Worm (Caenorhabditis elegans) whole organism, mixed stage, embryonic: ENCODE data around the gene gbb-2.

Source experiments
- M03D4.4 ChIP-seq: sonication (generic microtip); optimal IDR thresholded peaks from 2 replicates; lab custom pipeline; 2017; ENCODE audit warnings: mild to moderate bottlenecking, missing genetic modification characterization, missing compliant biosample characterization
- ceh-83 ChIP-seq: fragments of 200-800 bp; sonication (Bioruptor generic); optimal IDR thresholded peaks from 2 replicates; lab custom pipeline; 2018; ENCODE audit warnings: mild to moderate bottlenecking, missing genetic modification characterization, missing compliant biosample characterization
- ces-1 ChIP-seq: fragments of 150-350 bp; optimal IDR thresholded peaks from 2 replicates; lab custom pipeline; 2014; ENCODE audit warnings: missing biosample characterization, missing genetic modification reagents, missing genetic modification characterization
- cnd-1 ChIP-seq: fragments of 200-800 bp; sonication (Bioruptor generic); optimal IDR thresholded peaks from 2 replicates; lab custom pipeline; 2018; ENCODE audit warnings: mild to moderate bottlenecking, missing genetic modification characterization, missing compliant biosample characterization
- drap-1 ChIP-seq: fragments of 200-800 bp; sonication (Bioruptor generic); optimal IDR thresholded peaks from 3 replicates; lab custom pipeline; 2018; ENCODE audit warnings: mild to moderate bottlenecking, missing genetic modification characterization, missing compliant biosample characterization
- elt-1 ChIP-seq: sonication (generic microtip); optimal IDR thresholded peaks from 2 replicates; lab custom pipeline; 2017; ENCODE audit warnings: missing genetic modification characterization, mild to moderate bottlenecking, missing compliant biosample characterization, antibody characterized with exemption, moderate library complexity, borderline replicate concordance; ENCODE audit not compliant: insufficient read depth
- elt-3 ChIP-seq: fragments of 150-350 bp; optimal IDR thresholded peaks from 2 replicates; lab custom pipeline; 2014; ENCODE audit warnings: missing biosample characterization, missing genetic modification characterization
- flh-1 ChIP-seq: fragments of 200-800 bp; sonication (Bioruptor generic); optimal IDR thresholded peaks from 2 replicates; lab custom pipeline; 2018; ENCODE audit warnings: mild to moderate bottlenecking, missing genetic modification characterization, moderate library complexity, missing compliant biosample characterization
- ham-2 ChIP-seq: fragments of 200-800 bp; sonication (Bioruptor generic); optimal IDR thresholded peaks from 2 replicates; lab custom pipeline; 2018; ENCODE audit warnings: mild to moderate bottlenecking, missing genetic modification characterization, missing compliant biosample characterization
- hlh-1 ChIP-seq: fragments of 150-350 bp; optimal IDR thresholded peaks from 2 replicates; lab custom pipeline; 2014; ENCODE audit warnings: missing biosample characterization, missing genetic modification reagents, missing genetic modification characterization
- lin-13 ChIP-seq: fragments of 150-350 bp; optimal IDR thresholded peaks from 2 replicates; lab custom pipeline; 2014; ENCODE audit warnings: missing biosample characterization, missing genetic modification characterization
- lsy-2 ChIP-seq: fragments of 150-350 bp; optimal IDR thresholded peaks from 2 replicates; lab custom pipeline; 2014; ENCODE audit warnings: missing biosample characterization, missing genetic modification characterization
- mab-5 ChIP-seq: fragments of 150-350 bp; optimal IDR thresholded peaks from 2 replicates; lab custom pipeline; 2014; ENCODE audit warnings: missing biosample characterization, missing genetic modification characterization
- mep-1 ChIP-seq: fragments of 150-350 bp; optimal IDR thresholded peaks from 2 replicates; lab custom pipeline; 2017; ENCODE audit warnings: missing biosample characterization, missing genetic modification reagents, missing genetic modification characterization, inconsistent platforms
- nhr-12 ChIP-seq: fragments of 150-350 bp; optimal IDR thresholded peaks from 2 replicates; lab custom pipeline; 2014; ENCODE audit warnings: missing biosample characterization, missing genetic modification characterization
- nhr-237 ChIP-seq: fragments of 150-350 bp; optimal IDR thresholded peaks from 2 replicates; lab custom pipeline; 2014; ENCODE audit warnings: missing biosample characterization, missing genetic modification characterization
- nhr-28 ChIP-seq: fragments of 150-350 bp; optimal IDR thresholded peaks from 2 replicates; lab custom pipeline; 2014; ENCODE audit warnings: missing biosample characterization, missing genetic modification characterization
- nhr-76 ChIP-seq: sonication (generic microtip); optimal IDR thresholded peaks from 2 replicates; lab custom pipeline; 2017; ENCODE audit warnings: missing biosample characterization, missing genetic modification characterization
- pha-4 ChIP-seq: fragments of 150-350 bp; optimal IDR thresholded peaks from 2 replicates; lab custom pipeline; 2018; ENCODE audit warnings: missing biosample characterization, missing genetic modification reagents, missing genetic modification characterization
- sem-2 ChIP-seq: fragments of 200-800 bp; sonication (Bioruptor generic); optimal IDR thresholded peaks from 2 replicates; lab custom pipeline; 2018; ENCODE audit warnings: mild to moderate bottlenecking, missing genetic modification characterization, missing compliant biosample characterization
- snpc-4 ChIP-seq: fragments of 150-350 bp; optimal IDR thresholded peaks from 2 replicates; lab custom pipeline; 2014; ENCODE audit warnings: missing biosample characterization, missing genetic modification characterization
- sptf-1 ChIP-seq: sonication (generic microtip); optimal IDR thresholded peaks from 2 replicates; lab custom pipeline; 2017; ENCODE audit warnings: mild to moderate bottlenecking, missing genetic modification characterization, moderate library complexity, missing compliant biosample characterization
- tbx-8 ChIP-seq: fragments of 200-800 bp; sonication (Bioruptor generic); optimal IDR thresholded peaks from 2 replicates; lab custom pipeline; 2018; ENCODE audit warnings: mild to moderate bottlenecking, missing genetic modification characterization, moderate library complexity, missing compliant biosample characterization
- unc-120 ChIP-seq: sonication (generic microtip); optimal IDR thresholded peaks from 2 replicates; lab custom pipeline; 2017; ENCODE audit warnings: missing genetic modification characterization, missing compliant biosample characterization; ENCODE audit not compliant: poor library complexity, severe bottlenecking
- unc-39 ChIP-seq: fragments of 150-350 bp; optimal IDR thresholded peaks from 2 replicates; lab custom pipeline; 2014; ENCODE audit warnings: missing biosample characterization, missing genetic modification characterization
- zip-8 ChIP-seq: fragments of 150-350 bp; optimal IDR thresholded peaks from 2 replicates; lab custom pipeline; 2014; ENCODE audit warnings: missing biosample characterization, missing genetic modification characterization
- ztf-11 ChIP-seq: fragments of 150-350 bp; optimal IDR thresholded peaks from 2 replicates; lab custom pipeline; 2014; ENCODE audit warnings: missing biosample characterization, missing genetic modification characterization

gbb-2 gene

ce11 chrIV:4472418-4473173 lies 34.0 kb downstream of the gbb-2 start:
- TF ChIP-seq nhr-28 (tag; lab: Kevin White, UChicago) (no peak), ham-2 (GFP tag; lab: Kevin White, UChicago) (no peak), ces-1 (GFP tag; lab: Kevin White, UChicago) (no peak), pha-4 (no peak), elt-3 (tag; lab: Kevin White, UChicago) (no peak)

ce11 chrIV:4470885-4471772 lies 35.4 kb downstream of the gbb-2 start:
- no peak for TF ChIP-seq snpc-4 (tag; lab: Kevin White, UChicago)
- TF ChIP-seq cnd-1 (tag; lab: Kevin White, UChicago): no peak
- TF ChIP-seq tbx-8 (GFP tag; lab: Kevin White, UChicago): no peak
- TF ChIP-seq ceh-83 (GFP tag; lab: Kevin White, UChicago): no peak
- no peak for TF ChIP-seq unc-39 (tag; lab: Kevin White, UChicago)
- TF ChIP-seq elt-1 (tag; lab: Kevin White, UChicago): no peak
- TF ChIP-seq sptf-1: no peak
- no peak for TF ChIP-seq sem-2 (GFP tag; lab: Kevin White, UChicago)
- no peak for TF ChIP-seq nhr-237 (tag; lab: Kevin White, UChicago)
- no peak for TF ChIP-seq zip-8 (tag; lab: Kevin White, UChicago)
- TF ChIP-seq drap-1 (GFP tag; lab: Kevin White, UChicago): no peak
- no peak for TF ChIP-seq ztf-11 (tag; lab: Kevin White, UChicago)
- no peak for TF ChIP-seq flh-1 (GFP tag; lab: Kevin White, UChicago)
- TF ChIP-seq nhr-28 (tag; lab: Kevin White, UChicago): no peak
- no peak for TF ChIP-seq lsy-2
- no peak for TF ChIP-seq ces-1 (GFP tag; lab: Kevin White, UChicago)
- no peak for TF ChIP-seq nhr-76
- TF ChIP-seq M03D4.4: no peak

ce11 chrIV:4469770-4470709 lies 36.5 kb downstream of the gbb-2 start:
- no peak for TF ChIP-seq mep-1
- no peak for TF ChIP-seq unc-39 (tag; lab: Kevin White, UChicago)
- TF ChIP-seq unc-120: no peak
- TF ChIP-seq drap-1 (GFP tag; lab: Kevin White, UChicago): peak; percentile 30
- TF ChIP-seq pha-4: peak; percentile 50
- TF ChIP-seq hlh-1 (tag; lab: Kevin White, UChicago): peak; percentile 45
- TF ChIP-seq sem-2 (GFP tag; lab: Kevin White, UChicago): peak; percentile 5
- TF ChIP-seq nhr-28 (tag; lab: Kevin White, UChicago): no peak
- TF ChIP-seq, all 35 proteins: peak for 4

- TF ChIP-seq lin-13: no peak
- no peak for TF ChIP-seq flh-1 (GFP tag; lab: Kevin White, UChicago)
- no peak for TF ChIP-seq unc-120
- no peak for TF ChIP-seq sptf-1
- no peak for TF ChIP-seq nhr-28 (tag; lab: Kevin White, UChicago)
- no peak for TF ChIP-seq nhr-12 (tag; lab: Kevin White, UChicago)
- TF ChIP-seq cnd-1 (tag; lab: Kevin White, UChicago): no peak
- no peak for TF ChIP-seq nhr-237 (tag; lab: Kevin White, UChicago)
- TF ChIP-seq mab-5 (tag; lab: Kevin White, UChicago): no peak
- no peak for TF ChIP-seq zip-8 (tag; lab: Kevin White, UChicago)
These were observed 37.5 kb downstream of the gbb-2 start for ce11 chrIV:4469055-4469454.
